Worm (Caenorhabditis elegans) whole organism, mixed stage, embryonic: ENCODE data around the gene K11D12.6.

Source experiments
- ceh-83 ChIP-seq: fragments of 200-800 bp; sonication (Bioruptor generic); optimal IDR thresholded peaks from 2 replicates; lab custom pipeline; 2018; ENCODE audit warnings: mild to moderate bottlenecking, missing genetic modification characterization, missing compliant biosample characterization
- ces-1 ChIP-seq: fragments of 150-350 bp; optimal IDR thresholded peaks from 2 replicates; lab custom pipeline; 2014; ENCODE audit warnings: missing biosample characterization, missing genetic modification reagents, missing genetic modification characterization
- elt-1 ChIP-seq: sonication (generic microtip); optimal IDR thresholded peaks from 2 replicates; lab custom pipeline; 2017; ENCODE audit warnings: missing genetic modification characterization, mild to moderate bottlenecking, missing compliant biosample characterization, antibody characterized with exemption, moderate library complexity, borderline replicate concordance; ENCODE audit not compliant: insufficient read depth
- lsy-2 ChIP-seq: fragments of 150-350 bp; optimal IDR thresholded peaks from 2 replicates; lab custom pipeline; 2014; ENCODE audit warnings: missing biosample characterization, missing genetic modification characterization
- mab-5 ChIP-seq: fragments of 150-350 bp; optimal IDR thresholded peaks from 2 replicates; lab custom pipeline; 2014; ENCODE audit warnings: missing biosample characterization, missing genetic modification characterization
- mep-1 ChIP-seq: fragments of 150-350 bp; optimal IDR thresholded peaks from 2 replicates; lab custom pipeline; 2017; ENCODE audit warnings: missing biosample characterization, missing genetic modification reagents, missing genetic modification characterization, inconsistent platforms
- nhr-12 ChIP-seq: fragments of 150-350 bp; optimal IDR thresholded peaks from 2 replicates; lab custom pipeline; 2014; ENCODE audit warnings: missing biosample characterization, missing genetic modification characterization
- nhr-237 ChIP-seq: fragments of 150-350 bp; optimal IDR thresholded peaks from 2 replicates; lab custom pipeline; 2014; ENCODE audit warnings: missing biosample characterization, missing genetic modification characterization
- nhr-28 ChIP-seq: fragments of 150-350 bp; optimal IDR thresholded peaks from 2 replicates; lab custom pipeline; 2014; ENCODE audit warnings: missing biosample characterization, missing genetic modification characterization
- pha-4 ChIP-seq: fragments of 150-350 bp; optimal IDR thresholded peaks from 2 replicates; lab custom pipeline; 2018; ENCODE audit warnings: missing biosample characterization, missing genetic modification reagents, missing genetic modification characterization
- tbx-8 ChIP-seq: fragments of 200-800 bp; sonication (Bioruptor generic); optimal IDR thresholded peaks from 2 replicates; lab custom pipeline; 2018; ENCODE audit warnings: mild to moderate bottlenecking, missing genetic modification characterization, moderate library complexity, missing compliant biosample characterization
- unc-62 ChIP-seq: fragments of 150-350 bp; optimal IDR thresholded peaks from 2 replicates; lab custom pipeline; 2014; ENCODE audit warnings: missing biosample characterization, missing genetic modification reagents, missing genetic modification characterization

- TF ChIP-seq tbx-8 (GFP tag; lab: Kevin White, UChicago) (no peak), nhr-28 (tag; lab: Kevin White, UChicago) (no peak), elt-1 (tag; lab: Kevin White, UChicago) (no peak), mab-5 (no peak), pha-4 (tag; lab: Kevin White, UChicago) (no peak), nhr-237 (tag; lab: Kevin White, UChicago) (no peak), nhr-12 (no peak), ceh-83 (GFP tag; lab: Kevin White, UChicago) (no peak), ces-1 (GFP tag; lab: Kevin White, UChicago) (no peak), unc-62 (no peak), lsy-2 (tag; lab: Kevin White, UChicago) (no peak), mep-1 (tag; lab: Kevin White, UChicago) (no peak)
Measured at ce11 chrV:5027640-5028039, 7.3 kb downstream of the K11D12.6 start, which contains the start of gene cpt-4.
